Worm (Caenorhabditis elegans) whole organism, late embryonic: ENCODE measurements around the gene F23G4.1.

Experiments used
- C08G9.2 ChIP-seq: sonication (generic microtip); optimal IDR thresholded peaks from 2 replicates; lab custom pipeline; 2016; ENCODE audit warnings: mild to moderate bottlenecking, missing genetic modification characterization, moderate library complexity, missing compliant biosample characterization
- T23F11.4 ChIP-seq: fragments of 200-800 bp; sonication (Bioruptor generic); optimal IDR thresholded peaks from 2 replicates; lab custom pipeline; 2018; ENCODE audit warnings: mild to moderate bottlenecking, missing genetic modification characterization, missing compliant biosample characterization
- ama-1 ChIP-seq: fragments of 150-350 bp; optimal IDR thresholded peaks from 2 replicates; lab custom pipeline; 2014
- ceh-14 ChIP-seq: sonication (generic microtip); optimal IDR thresholded peaks from 2 replicates; lab custom pipeline; 2016; ENCODE audit warnings: missing genotype, missing genetic modification characterization, missing compliant biosample characterization
- ceh-18 ChIP-seq: sonication (generic microtip); optimal IDR thresholded peaks from 2 replicates; lab custom pipeline; 2016; ENCODE audit warnings: missing genetic modification characterization, missing compliant biosample characterization
- ceh-19 ChIP-seq: fragments of 200-800 bp; sonication (Bioruptor generic); optimal IDR thresholded peaks from 2 replicates; lab custom pipeline; 2018; ENCODE audit warnings: mild to moderate bottlenecking, missing genetic modification characterization, missing compliant biosample characterization
- ceh-2 ChIP-seq: sonication (generic microtip); optimal IDR thresholded peaks from 2 replicates; lab custom pipeline; 2016; ENCODE audit warnings: missing genotype, missing genetic modification characterization, missing compliant biosample characterization
- ceh-24 ChIP-seq: sonication (generic microtip); optimal IDR thresholded peaks from 2 replicates; lab custom pipeline; 2016; ENCODE audit warnings: mild to moderate bottlenecking, missing genetic modification characterization, missing compliant biosample characterization
- ceh-30 ChIP-seq: fragments of 150-350 bp; optimal IDR thresholded peaks from 2 replicates; lab custom pipeline; 2014; ENCODE audit warnings: missing biosample characterization, missing genetic modification characterization
- ceh-45 ChIP-seq: fragments of 200-800 bp; sonication (Bioruptor generic); IDR thresholded peaks from 2 replicates; pipeline ENCODE4 v1.3.6; 2022; ENCODE audit warnings: missing genetic modification reagents, missing genetic modification characterization, missing compliant biosample characterization
- ceh-48 ChIP-seq: sonication (generic microtip); optimal IDR thresholded peaks from 2 replicates; lab custom pipeline; 2016; ENCODE audit warnings: missing genetic modification characterization, inconsistent platforms, missing compliant biosample characterization
- ceh-6 ChIP-seq: fragments of 200-800 bp; sonication (Bioruptor generic); optimal IDR thresholded peaks from 2 replicates; lab custom pipeline; 2018; ENCODE audit warnings: mild to moderate bottlenecking, missing genetic modification characterization, missing compliant biosample characterization
- ceh-9 ChIP-seq: sonication (generic microtip); optimal IDR thresholded peaks from 2 replicates; lab custom pipeline; 2016; ENCODE audit warnings: mild to moderate bottlenecking, missing genetic modification characterization, inconsistent platforms, missing compliant biosample characterization
- che-1 ChIP-seq: sonication (generic microtip); optimal IDR thresholded peaks from 2 replicates; lab custom pipeline; 2016; ENCODE audit warnings: mild to moderate bottlenecking, missing genetic modification characterization, missing compliant biosample characterization
- dve-1 ChIP-seq: sonication (generic microtip); optimal IDR thresholded peaks from 2 replicates; lab custom pipeline; 2017; ENCODE audit warnings: antibody characterized with exemption, mild to moderate bottlenecking, missing genetic modification characterization, missing compliant biosample characterization
- elt-2 ChIP-seq: sonication (generic microtip); optimal IDR thresholded peaks from 2 replicates; lab custom pipeline; 2016; ENCODE audit warnings: missing genetic modification reagents, missing genetic modification characterization, missing compliant biosample characterization
- elt-4 ChIP-seq: sonication (generic microtip); optimal IDR thresholded peaks from 2 replicates; lab custom pipeline; 2016; ENCODE audit warnings: missing genetic modification characterization, missing compliant biosample characterization
- ets-4 ChIP-seq: sonication (generic microtip); optimal IDR thresholded peaks from 2 replicates; lab custom pipeline; 2016; ENCODE audit warnings: missing genetic modification characterization, missing compliant biosample characterization
- eyg-1 ChIP-seq: sonication (generic microtip); optimal IDR thresholded peaks from 2 replicates; lab custom pipeline; 2016; ENCODE audit warnings: missing genotype, missing genetic modification characterization, missing compliant biosample characterization
- gmeb-2 ChIP-seq: sonication (generic microtip); optimal IDR thresholded peaks from 2 replicates; lab custom pipeline; 2016; ENCODE audit warnings: missing genetic modification characterization, inconsistent platforms, missing compliant biosample characterization
- hlh-13 ChIP-seq: fragments of 200-800 bp; sonication (Bioruptor generic); optimal IDR thresholded peaks from 2 replicates; lab custom pipeline; 2018; ENCODE audit warnings: mild to moderate bottlenecking, missing genetic modification characterization, missing compliant biosample characterization
- hlh-15 ChIP-seq: sonication (generic microtip); optimal IDR thresholded peaks from 2 replicates; lab custom pipeline; 2016; ENCODE audit warnings: missing genetic modification characterization, missing compliant biosample characterization
- hlh-30 ChIP-seq: sonication (generic microtip); optimal IDR thresholded peaks from 2 replicates; lab custom pipeline; 2017; ENCODE audit warnings: antibody characterized with exemption, missing genetic modification characterization, missing compliant biosample characterization; ENCODE audit not compliant: insufficient read depth
- hlh-6 ChIP-seq: sonication (generic microtip); optimal IDR thresholded peaks from 2 replicates; lab custom pipeline; 2016; ENCODE audit warnings: missing genotype, missing genetic modification characterization, missing compliant biosample characterization
- hlh-8 ChIP-seq: sonication (generic microtip); optimal IDR thresholded peaks from 2 replicates; lab custom pipeline; 2016; ENCODE audit warnings: missing genotype, missing genetic modification characterization, missing compliant biosample characterization
- lim-6 ChIP-seq: sonication (generic microtip); optimal IDR thresholded peaks from 2 replicates; lab custom pipeline; 2016; ENCODE audit warnings: missing genetic modification characterization, missing compliant biosample characterization
- lin-11 ChIP-seq: fragments of 200-800 bp; sonication (Bioruptor generic); optimal IDR thresholded peaks from 2 replicates; lab custom pipeline; 2018; ENCODE audit warnings: mild to moderate bottlenecking, missing genetic modification characterization, missing compliant biosample characterization
- mec-3 ChIP-seq: sonication (generic microtip); optimal IDR thresholded peaks from 2 replicates; lab custom pipeline; 2016; ENCODE audit warnings: borderline replicate concordance, missing genetic modification characterization, missing compliant biosample characterization
- nfya-1 ChIP-seq: sonication (generic microtip); optimal IDR thresholded peaks from 2 replicates; lab custom pipeline; 2017; ENCODE audit warnings: missing genetic modification characterization, mild to moderate bottlenecking, missing compliant biosample characterization, antibody characterized with exemption, moderate library complexity
- npax-4 ChIP-seq: sonication (generic microtip); optimal IDR thresholded peaks from 2 replicates; lab custom pipeline; 2016; ENCODE audit warnings: missing genetic modification characterization, missing compliant biosample characterization
- odd-2 ChIP-seq: sonication (generic microtip); optimal IDR thresholded peaks from 2 replicates; lab custom pipeline; 2017; ENCODE audit warnings: antibody characterized with exemption, mild to moderate bottlenecking, missing genetic modification characterization, missing compliant biosample characterization
- pag-3 ChIP-seq: sonication (generic microtip); optimal IDR thresholded peaks from 2 replicates; lab custom pipeline; 2016; ENCODE audit warnings: missing compliant biosample characterization, missing genetic modification characterization, borderline replicate concordance
- pha-2 ChIP-seq: sonication (generic microtip); optimal IDR thresholded peaks from 2 replicates; lab custom pipeline; 2017; ENCODE audit warnings: mild to moderate bottlenecking, missing genetic modification characterization, missing compliant biosample characterization
- pqm-1 ChIP-seq: sonication (generic microtip); optimal IDR thresholded peaks from 2 replicates; lab custom pipeline; 2016; ENCODE audit warnings: missing genetic modification characterization, missing compliant biosample characterization
- pros-1 ChIP-seq: fragments of 150-350 bp; optimal IDR thresholded peaks from 2 replicates; lab custom pipeline; 2014; ENCODE audit warnings: missing biosample characterization, missing genetic modification reagents, missing genetic modification characterization
- sdc-2 ChIP-seq: sonication (generic microtip); optimal IDR thresholded peaks from 2 replicates; lab custom pipeline; 2016; ENCODE audit warnings: missing genotype, missing genetic modification characterization, missing compliant biosample characterization
- tbx-2 ChIP-seq: sonication (generic microtip); optimal IDR thresholded peaks from 2 replicates; lab custom pipeline; 2016; ENCODE audit warnings: missing genetic modification characterization, missing compliant biosample characterization
- unc-3 ChIP-seq, 2 experiments: fragments of 200-800 bp in 1 of 2; sonication (Bioruptor generic) in 1 of 2; sonication (generic microtip) in 1 of 2; conservative IDR thresholded peaks in 1 of 2; optimal IDR thresholded peaks in 1 of 2; 2 replicates each; pipeline versions ENCODE4 v1.3.6 to Lab custom; 2016 to 2022; ENCODE audit warnings: missing compliant biosample characterization in 2 of 2, missing genetic modification characterization in 2 of 2, missing genetic modification reagents in 1 of 2
- unc-42 ChIP-seq: sonication (generic microtip); optimal IDR thresholded peaks from 2 replicates; lab custom pipeline; 2016; ENCODE audit warnings: missing genotype, missing genetic modification characterization, missing compliant biosample characterization
- unc-55 ChIP-seq: sonication (generic microtip); optimal IDR thresholded peaks from 2 replicates; lab custom pipeline; 2017; ENCODE audit warnings: missing biosample characterization, missing genetic modification reagents, missing genetic modification characterization
- zip-5 ChIP-seq: sonication (generic microtip); optimal IDR thresholded peaks from 2 replicates; lab custom pipeline; 2016; ENCODE audit warnings: missing genetic modification characterization, missing compliant biosample characterization

The F23G4.1 gene

DNA sequence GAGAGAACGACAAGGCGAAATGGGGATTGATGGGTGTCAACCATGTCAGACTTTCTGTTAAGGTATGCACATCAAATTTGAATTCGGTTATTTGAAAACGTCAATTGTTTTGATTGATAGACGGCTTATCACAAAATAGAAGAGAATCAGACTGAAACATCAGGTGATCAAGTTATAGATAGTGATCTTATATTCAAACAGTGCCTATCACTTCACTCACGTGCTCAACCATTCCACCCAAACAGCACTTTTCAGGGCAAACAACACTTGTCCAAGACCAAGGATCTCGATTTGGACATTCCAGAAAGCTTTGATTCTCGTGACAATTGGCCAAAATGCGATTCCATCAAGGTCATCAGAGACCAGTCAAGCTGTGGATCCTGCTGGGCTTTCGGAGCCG lies 4.6 kb upstream of the F23G4.1 start:
- no peak for TF ChIP-seq gmeb-2

DNA sequence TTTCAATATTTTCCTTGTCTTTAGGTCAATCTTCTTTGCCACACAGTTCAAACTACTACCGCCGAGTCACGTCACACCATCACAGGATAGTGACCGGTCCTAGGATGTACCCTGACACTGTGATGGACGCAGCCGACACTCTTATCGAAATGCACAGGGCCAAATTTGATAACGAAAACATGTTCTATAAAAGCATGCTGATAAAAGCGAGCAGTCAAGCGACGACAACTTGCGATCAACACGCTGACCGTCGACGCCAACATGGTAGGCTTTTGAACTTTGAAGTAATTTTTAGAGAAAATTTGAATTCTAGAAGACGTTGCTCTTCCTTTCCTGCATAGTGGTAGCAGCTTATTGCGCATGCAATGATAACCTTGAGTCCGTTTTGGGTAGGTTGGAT lies 4.0 kb upstream of the F23G4.1 start, which contains the start of gene cpr-6:
TSS of gene cpr-6 (plus strand) at position 217 of the 400 bp plus-strand sequence.
- TF ChIP-seq odd-2 (tag; lab: Kevin White, UChicago) (no peak), hlh-8 (tag; lab: Kevin White, UChicago) (no peak), lin-11 (tag; lab: Kevin White, UChicago) (no peak), ets-4 (tag; lab: Kevin White, UChicago) (no peak), elt-2 (tag; lab: Kevin White, UChicago) (peak; percentile 98), eyg-1 (tag; lab: Kevin White, UChicago) (no peak)
- TF ChIP-seq, all 69 proteins: peak for 1

DNA sequence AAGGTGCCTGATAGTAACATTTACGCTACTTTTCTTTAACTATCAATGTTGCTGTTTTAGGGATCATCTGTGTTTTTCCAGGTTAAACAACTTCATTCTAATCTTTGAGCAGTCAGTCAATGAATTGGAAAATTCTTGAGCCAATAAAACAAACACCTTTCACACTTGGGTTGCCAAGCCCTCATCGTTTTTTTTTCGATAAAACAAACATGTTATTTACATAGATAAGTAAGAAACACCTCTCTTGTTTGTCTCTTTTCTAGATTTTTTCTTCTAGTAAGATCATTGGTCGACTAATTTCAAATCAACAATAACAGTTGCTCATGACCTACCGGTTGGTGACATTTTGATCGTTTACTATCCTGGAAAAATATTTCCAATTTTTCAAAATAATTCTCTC lies 1.0 kb downstream of the F23G4.1 start:
- TF ChIP-seq pqm-1 (no peak), sdc-2 (tag; lab: Kevin White, UChicago) (no peak), unc-42 (tag; lab: Kevin White, UChicago) (no peak), elt-4 (tag; lab: Kevin White, UChicago) (no peak), mec-3 (no peak), ceh-6 (no peak), tbx-2 (tag; lab: Kevin White, UChicago) (no peak)

DNA sequence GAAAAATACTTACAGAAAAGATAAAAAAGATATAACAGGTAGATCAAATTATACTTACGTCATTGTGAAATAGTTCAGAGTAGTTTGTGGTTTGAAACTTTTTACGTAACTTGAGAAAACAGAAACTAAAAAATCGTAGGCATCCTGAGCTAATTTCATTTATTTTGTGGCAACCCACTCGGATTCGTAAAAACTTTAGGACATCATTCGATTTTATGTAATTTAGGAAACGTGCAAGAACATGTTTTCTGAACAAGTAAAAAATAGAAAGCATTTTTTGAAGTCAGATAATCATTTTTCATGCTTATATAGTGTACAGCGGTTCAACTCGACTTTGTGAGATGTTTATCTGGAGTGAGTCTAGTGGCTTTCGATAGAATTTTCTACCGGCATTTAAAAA lies 4.3 kb downstream of the F23G4.1 start, which contains the start of gene hic-1:
TSS of gene hic-1 (minus strand) at position 101 of the 400 bp plus-strand sequence.
- TF ChIP-seq ceh-18 (tag; lab: Kevin White, UChicago) (no peak), ceh-14 (no peak), ceh-48 (tag; lab: Kevin White, UChicago) (no peak), pha-2 (tag; lab: Kevin White, UChicago) (no peak), hlh-30 (tag; lab: Kevin White, UChicago) (no peak)

DNA sequence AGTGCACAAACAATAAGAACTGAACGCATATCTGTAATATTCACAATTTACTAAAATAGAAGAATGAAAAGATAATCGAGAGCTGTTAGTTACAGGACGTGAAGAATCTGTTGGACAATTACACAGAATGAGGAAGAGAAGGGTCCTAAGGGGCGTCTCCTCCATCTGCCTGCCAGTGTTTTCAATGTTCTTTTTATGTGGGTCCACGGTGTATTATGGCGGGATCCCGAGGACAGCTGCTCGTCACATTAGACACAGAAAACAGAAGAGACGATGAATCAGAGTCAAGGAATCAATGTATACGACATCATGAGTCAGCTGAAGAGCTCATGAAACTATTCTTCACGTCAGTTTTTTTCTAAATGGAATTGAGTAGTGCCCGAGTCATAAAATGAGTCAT lies 5.9 kb downstream of the F23G4.1 start, which contains the start of gene ttr-6:
TSS of gene ttr-6 (minus strand) at position 33 of the 400 bp plus-strand sequence.
- peak; percentile 8 for TF ChIP-seq hlh-8 (tag; lab: Kevin White, UChicago)
- TF ChIP-seq unc-55 (GFP tag; lab: Kevin White, UChicago) = peak; percentile 47
- TF ChIP-seq hlh-15 = no peak
- no peak for TF ChIP-seq lin-11 (tag; lab: Kevin White, UChicago)

DNA sequence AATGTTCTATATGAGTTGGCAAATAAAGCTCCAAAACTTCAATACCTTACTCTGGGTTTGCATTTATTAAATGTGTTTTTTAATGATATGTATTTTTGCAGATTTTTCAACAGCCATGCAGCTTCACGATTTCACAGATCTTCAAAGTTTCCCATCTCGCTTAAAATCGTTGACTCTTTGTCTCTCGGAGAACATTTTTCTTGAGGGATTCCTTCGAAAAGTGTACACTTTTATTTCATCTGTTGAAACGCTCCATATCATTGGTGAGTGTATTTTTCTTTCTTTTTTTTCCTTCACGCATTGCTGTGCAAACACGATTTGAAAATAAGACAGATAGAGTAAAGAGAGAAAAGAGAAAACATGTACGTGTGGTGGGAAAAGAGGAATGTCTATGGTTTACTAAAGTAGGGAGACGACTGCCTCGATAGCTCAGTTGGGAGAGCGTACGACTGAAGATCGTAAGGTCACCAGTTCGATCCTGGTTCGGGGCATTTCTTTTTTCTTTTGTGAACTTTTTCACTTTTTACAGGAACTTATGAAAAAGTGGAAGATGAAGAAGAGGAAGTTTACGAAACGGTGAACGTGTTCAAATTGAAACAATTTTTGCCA lies 9.7 kb downstream of the F23G4.1 start:
- TF ChIP-seq hlh-15 = peak; percentile 77
- TF ChIP-seq hlh-6 (tag; lab: Kevin White, UChicago) = peak; percentile 94
- TF ChIP-seq unc-3 (GFP tag; conservative IDR thresholded peaks at IDR 0.05; lab: Robert Waterston, UW) = peak; percentile 89
- TF ChIP-seq unc-3 (tag; optimal IDR thresholded peaks at IDR 0.05; lab: Kevin White, UChicago) = peak; percentile 80
- no peak for TF ChIP-seq ceh-30 (tag; lab: Kevin White, UChicago)
- peak; percentile 90 for TF ChIP-seq ceh-19
- TF ChIP-seq ceh-2 (tag; lab: Kevin White, UChicago) = peak; percentile 79
- no peak for TF ChIP-seq pros-1 (tag; lab: Kevin White, UChicago)
- peak; percentile 58 for TF ChIP-seq pag-3 (tag; lab: Kevin White, UChicago)
- TF ChIP-seq dve-1 (tag; lab: Kevin White, UChicago) = peak; percentile 66
- TF ChIP-seq lim-6 = peak; percentile 73
- peak; percentile 94 for TF ChIP-seq ceh-45 (GFP tag; lab: Robert Waterston, UW)
- peak; percentile 89 for TF ChIP-seq gmeb-2
- no peak for TF ChIP-seq ama-1
- peak; percentile 61 for TF ChIP-seq ceh-9 (tag; lab: Kevin White, UChicago)
- TF ChIP-seq elt-4 (tag; lab: Kevin White, UChicago) = no peak
- peak; percentile 79 for TF ChIP-seq T23F11.4 (GFP tag; lab: Kevin White, UChicago)
- TF ChIP-seq npax-4 (tag; lab: Kevin White, UChicago) = peak; percentile 77
- peak; percentile 88 for TF ChIP-seq che-1 (tag; lab: Kevin White, UChicago)
- peak; percentile 25 for TF ChIP-seq hlh-30 (tag; lab: Kevin White, UChicago)
- peak; percentile 44 for TF ChIP-seq nfya-1 (tag; lab: Kevin White, UChicago)
- peak; percentile 80 for TF ChIP-seq ceh-48 (tag; lab: Kevin White, UChicago)
- TF ChIP-seq zip-5 (tag; lab: Kevin White, UChicago) = peak; percentile 60
- peak; percentile 77 for TF ChIP-seq C08G9.2
- TF ChIP-seq ceh-14 = peak; percentile 81
- peak; percentile 83 for TF ChIP-seq hlh-13
- peak; percentile 67 for TF ChIP-seq ceh-24 (tag; lab: Kevin White, UChicago)
